Fruit fly (Drosophila melanogaster) Kc167 (cell line): Measurements from ENCODE around the gene CG15169.

Experiments used
- Myc ChIP-seq: fragments of >200 bp; optimal IDR thresholded peaks from 2 replicates; lab custom pipeline; 2017; ENCODE audit warnings: missing external identifiers
- h ChIP-seq: fragments of >200 bp; optimal IDR thresholded peaks from 3 replicates; lab custom pipeline; 2018; ENCODE audit warnings: missing external identifiers
- insv ChIP-seq: fragments of >200 bp; optimal IDR thresholded peaks from 3 replicates; lab custom pipeline; 2018; ENCODE audit warnings: missing external identifiers
- psq ChIP-seq: fragments of >200 bp; optimal IDR thresholded peaks from 2 replicates; lab custom pipeline; 2017; ENCODE audit warnings: missing external identifiers
- ttk ChIP-seq: sonication (Bioruptor generic); optimal IDR thresholded peaks from 2 replicates; lab custom pipeline; 2017; ENCODE audit warnings: missing external identifiers

DNA sequence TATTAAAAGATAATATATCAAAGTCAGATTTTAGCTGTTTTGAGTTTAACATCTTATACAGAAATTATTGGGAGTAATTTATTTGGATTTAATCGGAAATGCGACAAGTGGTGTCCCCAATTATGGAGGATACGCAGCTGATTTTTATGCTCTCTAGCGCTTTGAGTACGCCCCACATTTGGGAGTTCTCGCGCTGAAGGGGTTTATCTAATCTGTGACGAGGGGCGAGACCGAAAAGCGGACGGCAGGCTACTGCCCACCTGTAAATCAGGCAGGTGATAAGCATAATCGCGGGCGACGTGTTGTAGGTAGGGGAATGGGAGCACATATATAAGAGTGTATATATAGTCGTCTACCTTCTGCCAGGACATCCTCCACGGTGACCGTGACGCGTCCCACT lies 22.9 kb upstream of the CG15169 start:
- no peak for TF ChIP-seq psq (lab: Kevin White, UChicago)
- TF ChIP-seq insv (lab: Kevin White, UChicago) = no peak
- TF ChIP-seq ttk (lab: Kevin White, UChicago) = no peak
- no peak for TF ChIP-seq h
- TF ChIP-seq Myc = no peak
